Fruit fly (Drosophila melanogaster) whole organism, wandering third instar larva: ENCODE data around the gene Acer.

ENCODE experiments used
- CG32264 ChIP-seq: fragments of 200-800 bp; sonication (Bioruptor generic); optimal IDR thresholded peaks from 2 replicates; lab custom pipeline; 2016; ENCODE audit warnings: missing biosample characterization, missing genetic modification characterization
- CrebA ChIP-seq: fragments of 200-800 bp; sonication (Bioruptor generic); optimal IDR thresholded peaks from 2 replicates; lab custom pipeline; 2016; ENCODE audit warnings: missing biosample characterization, mild to moderate bottlenecking, missing genetic modification characterization, borderline replicate concordance
- Dfd ChIP-seq: fragments of >200 bp; optimal IDR thresholded peaks from 2 replicates; lab custom pipeline; 2017; ENCODE audit warnings: missing biosample characterization, missing genetic modification characterization
- Dif ChIP-seq: fragments of 200-275, 200-300 bp; sonication (Bioruptor generic); optimal IDR thresholded peaks from 2 replicates; lab custom pipeline; 2018; ENCODE audit warnings: missing biosample characterization, missing genetic modification characterization; ENCODE audit not compliant: partially characterized antibody
- GATAd ChIP-seq: sonication (Bioruptor generic); optimal IDR thresholded peaks from 2 replicates; lab custom pipeline; 2016; ENCODE audit warnings: missing biosample characterization, missing genetic modification characterization
- Hnf4 ChIP-seq: fragments of 200-800 bp; sonication (Bioruptor generic); optimal IDR thresholded peaks from 2 replicates; lab custom pipeline; 2016; ENCODE audit warnings: missing biosample characterization, mild to moderate bottlenecking, missing genetic modification characterization
- Hr83 ChIP-seq: fragments of 200-300 bp; sonication (Bioruptor generic); optimal IDR thresholded peaks from 2 replicates; lab custom pipeline; 2016; ENCODE audit warnings: missing biosample characterization, mild to moderate bottlenecking, missing genetic modification characterization, moderate library complexity; ENCODE audit not compliant: poor library complexity, severe bottlenecking
- Mio ChIP-seq: sonication (Bioruptor generic); optimal IDR thresholded peaks from 2 replicates; lab custom pipeline; 2016; ENCODE audit warnings: missing biosample characterization, missing genetic modification characterization
- Myc ChIP-seq: fragments of >200 bp; optimal IDR thresholded peaks from 2 replicates; lab custom pipeline; 2017
- N ChIP-seq: fragments of >200 bp; optimal IDR thresholded peaks from 2 replicates; lab custom pipeline; 2018; ENCODE audit warnings: missing biosample characterization, missing external identifiers, missing genetic modification characterization
- OdsH ChIP-seq: fragments of 200-800 bp; sonication (Bioruptor generic); optimal IDR thresholded peaks from 2 replicates; lab custom pipeline; 2016; ENCODE audit warnings: missing biosample characterization, mild to moderate bottlenecking, missing genetic modification characterization
- Rel ChIP-seq, 2 experiments: fragments of 200-800 bp; sonication (Bioruptor generic) in 1 of 2; optimal IDR thresholded peaks; 2 replicates in 1 of 2; 3 replicates in 1 of 2; lab custom pipeline; 2016 to 2019; ENCODE audit warnings: mild to moderate bottlenecking in 2 of 2, missing biosample characterization in 2 of 2, missing genetic modification characterization in 2 of 2, moderate library complexity in 1 of 2
- Sp1 ChIP-seq: fragments of 200-800 bp; sonication (Bioruptor generic); optimal IDR thresholded peaks from 3 replicates; lab custom pipeline; 2019; ENCODE audit warnings: missing biosample characterization, mild to moderate bottlenecking, missing genetic modification characterization, moderate library complexity
- Vsx2 ChIP-seq: fragments of 200-300, 225-300 bp; sonication (Bioruptor generic); optimal IDR thresholded peaks from 2 replicates; lab custom pipeline; 2018; ENCODE audit warnings: missing biosample characterization, missing genetic modification characterization; ENCODE audit not compliant: partially characterized antibody
- br ChIP-seq: fragments of 200-800 bp; sonication (Bioruptor generic); optimal IDR thresholded peaks from 2 replicates; lab custom pipeline; 2016; ENCODE audit warnings: missing biosample characterization, missing genetic modification characterization
- brk ChIP-seq: fragments of 200-800 bp; sonication (Bioruptor generic); optimal IDR thresholded peaks from 2 replicates; lab custom pipeline; 2016; ENCODE audit warnings: missing biosample characterization, mild to moderate bottlenecking, missing genetic modification characterization
- dl ChIP-seq, 2 experiments: fragments of 175-275, 200-275 bp in 1 of 2; fragments of 200-275 bp in 1 of 2; sonication (Bioruptor generic); optimal IDR thresholded peaks; lab custom pipeline; 2018; ENCODE audit warnings: mild to moderate bottlenecking in 2 of 2, missing biosample characterization in 2 of 2, missing genetic modification characterization in 2 of 2, moderate library complexity in 2 of 2; ENCODE audit not compliant: partially characterized antibody in 2 of 2, insufficient read depth in 1 of 2
- dmrt93B ChIP-seq: fragments of 200-800 bp; sonication (Bioruptor generic); optimal IDR thresholded peaks from 2 replicates; lab custom pipeline; 2018; ENCODE audit warnings: missing biosample characterization, mild to moderate bottlenecking, missing genetic modification characterization
- foxo ChIP-seq, 2 experiments: fragments of 200-800 bp; sonication (Bioruptor generic); optimal IDR thresholded peaks; 2 replicates in 1 of 2; 3 replicates in 1 of 2; lab custom pipeline; 2016 to 2017; ENCODE audit warnings: missing biosample characterization in 2 of 2, missing genetic modification characterization in 2 of 2
- fru ChIP-seq: fragments of 200-800 bp; sonication (Bioruptor generic); optimal IDR thresholded peaks from 3 replicates; lab custom pipeline; 2016; ENCODE audit warnings: missing biosample characterization, mild to moderate bottlenecking, missing genetic modification characterization
- jim ChIP-seq: fragments of 175-275, 200-325 bp; sonication (Bioruptor generic); optimal IDR thresholded peaks from 2 replicates; lab custom pipeline; 2016; ENCODE audit warnings: missing biosample characterization, mild to moderate bottlenecking, missing genetic modification characterization
- psq ChIP-seq: fragments of 200-800 bp; sonication (Bioruptor generic); optimal IDR thresholded peaks from 3 replicates; lab custom pipeline; 2017; ENCODE audit warnings: missing biosample characterization, mild to moderate bottlenecking, missing genetic modification characterization, moderate library complexity
- rgr ChIP-seq: fragments of 200-800 bp; sonication (Bioruptor generic); optimal IDR thresholded peaks from 3 replicates; lab custom pipeline; 2016; ENCODE audit warnings: missing biosample characterization, mild to moderate bottlenecking, missing genetic modification characterization
- sage ChIP-seq: fragments of 200-800 bp; sonication (Bioruptor generic); optimal IDR thresholded peaks from 2 replicates; lab custom pipeline; 2016; ENCODE audit warnings: missing biosample characterization, mild to moderate bottlenecking, missing genetic modification characterization
- tai ChIP-seq: sonication (Bioruptor generic); optimal IDR thresholded peaks from 2 replicates; lab custom pipeline; 2016; ENCODE audit warnings: missing biosample characterization, missing genetic modification characterization
- usp ChIP-seq: fragments of >200 bp; optimal IDR thresholded peaks from 2 replicates; lab custom pipeline; 2017; ENCODE audit warnings: missing biosample characterization, missing genetic modification characterization
- woc ChIP-seq: sonication (Bioruptor generic); optimal IDR thresholded peaks from 2 replicates; lab custom pipeline; 2016; ENCODE audit warnings: missing biosample characterization, mild to moderate bottlenecking, missing genetic modification characterization

Acer gene

DNA sequence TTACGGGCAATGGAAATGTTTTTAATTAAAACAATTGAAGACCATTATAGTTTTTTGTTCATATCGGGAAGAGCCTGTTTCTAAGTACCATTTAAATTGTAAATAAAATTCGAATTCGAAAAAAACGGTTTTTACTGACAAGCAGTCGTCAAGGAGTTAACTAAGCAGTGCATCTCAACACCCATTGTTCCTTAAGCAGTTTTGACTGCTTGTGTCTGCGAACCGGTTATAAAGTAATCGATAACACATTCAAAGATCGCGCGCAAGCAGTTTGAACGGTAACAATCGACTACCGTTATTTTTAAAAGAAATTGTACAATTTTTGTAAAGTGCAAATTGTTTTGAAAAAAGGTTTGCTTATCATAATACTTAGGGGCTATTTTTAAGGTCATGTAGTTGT, 43.8 kb upstream of the Acer start:
- TF ChIP-seq N (peak; percentile 83), woc (GFP tag; lab: Kevin White, UChicago) (no peak), Myc (lab: Kevin White, UChicago) (peak; percentile 74)

DNA sequence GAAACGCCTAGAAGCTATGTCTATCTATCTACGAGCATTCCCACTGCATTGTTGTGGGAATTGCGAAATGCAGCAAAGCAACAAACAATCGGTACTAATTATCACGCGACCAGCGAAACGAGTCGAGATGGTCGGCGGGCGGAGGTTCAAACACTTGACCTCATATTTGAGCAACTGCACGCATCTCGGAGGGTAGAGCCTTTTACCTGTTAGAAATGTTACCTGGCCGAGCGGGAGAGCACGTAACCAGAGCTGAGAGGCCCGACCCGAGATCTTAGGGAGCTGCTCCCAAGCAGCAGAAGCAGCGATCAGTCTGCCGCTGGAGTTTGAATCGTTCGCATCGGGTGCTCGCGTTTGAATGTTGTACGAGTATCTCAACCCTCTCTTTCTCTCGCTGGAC, 43.4 kb upstream of the Acer start:
- TF ChIP-seq Dif (GFP tag; lab: Kevin White, UChicago) (peak; percentile 73), dl (GFP tag; optimal IDR thresholded peaks at IDR 0.05; lab: Kevin White, UChicago; ENCODE audit: insufficient read depth in 1 of 2, partially characterized antibody in 2 of 2) (peak; percentile 68 to 70), CG32264 (GFP tag; lab: Kevin White, UChicago) (no peak), Vsx2 (GFP tag; lab: Kevin White, UChicago) (peak; percentile 29), Hr83 (GFP tag; lab: Kevin White, UChicago) (peak; percentile 37)

DNA sequence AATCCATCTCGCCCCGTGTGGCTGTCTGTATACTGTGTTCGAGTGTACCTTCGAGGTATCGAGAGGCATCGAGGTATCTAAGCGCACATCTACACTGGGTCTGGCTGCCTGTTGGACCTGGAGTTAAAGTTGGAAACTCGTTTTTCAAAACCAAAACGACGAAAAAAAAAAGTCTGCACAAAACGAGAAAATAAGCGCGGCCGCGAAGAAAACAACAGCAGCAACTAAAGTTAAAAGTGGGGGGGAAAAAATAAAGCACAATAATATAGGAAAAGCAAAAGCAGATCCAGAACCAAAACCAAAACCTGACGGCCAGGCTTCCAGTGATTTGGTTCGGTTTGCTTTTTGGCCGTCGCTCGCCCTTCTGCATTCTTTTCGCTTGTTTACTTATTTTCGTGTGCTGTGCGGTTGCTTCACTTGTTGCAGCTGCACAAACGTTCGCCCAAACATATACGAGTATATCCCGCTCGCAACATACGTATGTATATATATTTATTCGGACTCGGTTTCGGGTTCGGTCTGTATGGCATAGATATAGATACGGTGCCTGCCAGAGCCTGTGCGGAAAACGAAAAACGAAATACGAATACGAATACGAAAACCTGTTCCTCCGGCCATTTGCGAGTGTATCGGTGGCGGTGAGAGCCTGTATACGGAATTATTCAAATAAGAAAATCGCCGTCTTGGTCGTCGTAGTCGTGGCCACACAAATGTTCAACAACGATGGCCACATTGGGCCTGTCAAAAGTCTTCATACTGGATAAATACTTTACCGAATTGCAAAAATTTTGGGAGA, 42.6 kb upstream of the Acer start:
- TF ChIP-seq psq (peak; percentile 45), dl (GFP tag; optimal IDR thresholded peaks at IDR 0.05; lab: Kevin White, UChicago; ENCODE audit: insufficient read depth in 1 of 2, partially characterized antibody in 2 of 2) (no peak), brk (GFP tag; lab: Kevin White, UChicago) (peak; percentile 67), CrebA (GFP tag; lab: Kevin White, UChicago) (peak; percentile 90), fru (GFP tag; lab: Kevin White, UChicago) (peak; percentile 10), Sp1 (GFP tag; lab: Kevin White, UChicago) (peak; percentile 84), GATAd (GFP tag; lab: Kevin White, UChicago) (no peak), Rel (GFP tag; optimal IDR thresholded peaks at IDR 0.05; lab: Kevin White, UChicago) (peak; percentile 86), Rel (tag; optimal IDR thresholded peaks at IDR 0.05; lab: Kevin White, UChicago) (peak; percentile 3), Vsx2 (GFP tag; lab: Kevin White, UChicago) (peak; percentile 13), sage (GFP tag; lab: Kevin White, UChicago) (peak; percentile 47)
- TF ChIP-seq, all 38 proteins: peak for 8

DNA sequence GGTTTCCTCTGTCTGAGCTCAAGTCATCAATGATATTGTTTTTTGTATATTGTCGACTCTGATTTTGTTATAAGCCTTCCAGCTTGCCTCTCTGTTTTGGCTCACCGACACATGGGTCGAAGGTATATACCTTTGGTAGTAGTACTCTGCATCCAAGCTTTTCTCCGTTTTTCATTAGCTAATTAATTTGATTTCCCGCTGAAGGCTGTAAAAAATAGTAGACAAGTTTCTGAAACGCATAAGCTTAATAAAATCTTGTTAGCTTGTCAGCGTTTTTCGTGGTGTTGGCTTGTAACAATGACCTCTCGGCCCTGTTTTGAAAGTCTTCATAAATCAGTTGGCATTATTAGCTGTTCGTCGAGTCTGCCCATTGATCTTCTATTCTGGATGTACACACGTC, 40.9 kb upstream of the Acer start:
- no peak for TF ChIP-seq Mio (GFP tag; lab: Kevin White, UChicago)
- no peak for TF ChIP-seq OdsH (GFP tag; lab: Kevin White, UChicago)
- no peak for TF ChIP-seq br
- no peak for TF ChIP-seq Dfd (GFP tag; lab: Kevin White, UChicago)
- no peak for TF ChIP-seq dmrt93B (GFP tag; lab: Kevin White, UChicago)
- TF ChIP-seq tai (GFP tag; lab: Kevin White, UChicago): no peak
- TF ChIP-seq sage (GFP tag; lab: Kevin White, UChicago): no peak
- no peak for TF ChIP-seq Rel (GFP tag; optimal IDR thresholded peaks at IDR 0.05; lab: Kevin White, UChicago)
- no peak for TF ChIP-seq Rel (tag; optimal IDR thresholded peaks at IDR 0.05; lab: Kevin White, UChicago)

dm6 chr2L:8481623-8482424, 39.9 kb upstream of the Acer start, which contains the start of gene CG43796:
CG43796 (plus strand) TSS chr2L:8482374.
- TF ChIP-seq Mio (GFP tag; lab: Kevin White, UChicago) (no peak), Rel (GFP tag; optimal IDR thresholded peaks at IDR 0.05; lab: Kevin White, UChicago) (no peak), Rel (tag; optimal IDR thresholded peaks at IDR 0.05; lab: Kevin White, UChicago) (peak; percentile 50)

- TF ChIP-seq OdsH (GFP tag; lab: Kevin White, UChicago) (peak; percentile 7), rgr (GFP tag; lab: Kevin White, UChicago) (no peak), Dif (GFP tag; lab: Kevin White, UChicago) (no peak), dl (GFP tag; optimal IDR thresholded peaks at IDR 0.05; lab: Kevin White, UChicago; ENCODE audit: insufficient read depth in 1 of 2, partially characterized antibody in 2 of 2) (no peak), jim (peak; percentile 2), foxo (GFP tag; optimal IDR thresholded peaks at IDR 0.05; lab: Kevin White, UChicago) (no peak), Hnf4 (peak; percentile 45), usp (GFP tag; lab: Kevin White, UChicago) (no peak)
Measured at dm6 chr2L:8485562-8485961, 36.2 kb upstream of the Acer start.
